Worm (Caenorhabditis elegans) whole organism, L1 larva: ENCODE measurements around the gene nhr-206.
"Not testable (repeated sequence)": the region's sequence is repeated elsewhere in the genome, so short reads cannot be mapped to it uniquely, and the experiment has no call there.

Experiments used
- C04F5.9 ChIP-seq: sonication (generic microtip); optimal IDR thresholded peaks from 2 replicates; lab custom pipeline; 2016; ENCODE audit warnings: missing genetic modification characterization, missing compliant biosample characterization
- C16A3.4 ChIP-seq: fragments of 150-350 bp; optimal IDR thresholded peaks from 2 replicates; lab custom pipeline; 2014; ENCODE audit warnings: missing biosample characterization, missing genetic modification characterization
- C34B4.2 ChIP-seq: sonication (generic microtip); optimal IDR thresholded peaks from 2 replicates; lab custom pipeline; 2017; ENCODE audit warnings: mild to moderate bottlenecking, missing genetic modification characterization, missing compliant biosample characterization
- Y116A8C.19 ChIP-seq: sonication (generic microtip); optimal IDR thresholded peaks from 2 replicates; lab custom pipeline; 2016; ENCODE audit warnings: missing compliant biosample characterization, missing genetic modification characterization, borderline replicate concordance
- ama-1 ChIP-seq: fragments of 150-350 bp; optimal IDR thresholded peaks from 2 replicates; lab custom pipeline; 2014
- ceh-63 ChIP-seq: fragments of 200-800 bp; sonication (Bioruptor generic); optimal IDR thresholded peaks from 2 replicates; lab custom pipeline; 2018; ENCODE audit warnings: mild to moderate bottlenecking, missing genetic modification characterization, missing compliant biosample characterization
- ceh-8 ChIP-seq: fragments of 200-800 bp; sonication (Bioruptor generic); optimal IDR thresholded peaks from 2 replicates; lab custom pipeline; 2018; ENCODE audit warnings: mild to moderate bottlenecking, missing genetic modification characterization, moderate library complexity, missing compliant biosample characterization
- efl-1 ChIP-seq, 4 experiments: fragments of 150-350 bp; optimal IDR thresholded peaks in 3 of 4; peaks in 1 of 4; 1 replicate in 1 of 4; 2 replicates in 3 of 4; lab custom pipeline; 2014; ENCODE audit warnings: missing biosample characterization in 2 of 4, missing genetic modification characterization in 2 of 4, missing genetic modification reagents in 2 of 4
- efl-3 ChIP-seq: fragments of 200-800 bp; sonication (Bioruptor generic); optimal IDR thresholded peaks from 2 replicates; lab custom pipeline; 2018; ENCODE audit warnings: mild to moderate bottlenecking, missing genetic modification characterization, missing compliant biosample characterization
- elt-3 ChIP-seq, 6 experiments: fragments of 150-350 bp in 1 of 6; sonication (generic microtip); optimal IDR thresholded peaks; 2 replicates each; lab custom pipeline; 2017 to 2018; ENCODE audit warnings: missing biosample characterization in 6 of 6, missing genetic modification characterization in 6 of 6, inconsistent platforms in 1 of 6
- fkh-4 ChIP-seq: sonication (generic microtip); optimal IDR thresholded peaks from 2 replicates; lab custom pipeline; 2016; ENCODE audit warnings: missing compliant biosample characterization, missing genetic modification characterization, borderline replicate concordance
- fkh-8 ChIP-seq: sonication (generic microtip); optimal IDR thresholded peaks from 2 replicates; lab custom pipeline; 2016; ENCODE audit warnings: mild to moderate bottlenecking, missing genetic modification characterization, missing compliant biosample characterization
- fos-1 ChIP-seq: fragments of 150-350 bp; optimal IDR thresholded peaks from 2 replicates; lab custom pipeline; 2014; ENCODE audit warnings: missing biosample characterization, missing genetic modification characterization
- grh-1 ChIP-seq: fragments of 200-800 bp; sonication (Bioruptor generic); IDR thresholded peaks from 2 replicates; pipeline ENCODE4 v1.3.6; 2022; ENCODE audit warnings: missing genetic modification reagents, missing genetic modification characterization, missing compliant biosample characterization
- hpl-2 ChIP-seq: fragments of 150-350 bp; optimal IDR thresholded peaks from 2 replicates; lab custom pipeline; 2014; ENCODE audit warnings: missing biosample characterization, missing genetic modification reagents, missing genetic modification characterization
- irx-1 ChIP-seq: sonication (generic microtip); optimal IDR thresholded peaks from 2 replicates; lab custom pipeline; 2016; ENCODE audit warnings: missing genetic modification characterization, missing compliant biosample characterization
- isw-1 ChIP-seq: fragments of 200-800 bp; sonication (Bioruptor generic); IDR thresholded peaks from 2 replicates; pipeline ENCODE4 v1.3.6; 2022; ENCODE audit warnings: missing genetic modification characterization, missing compliant biosample characterization
- lin-35 ChIP-seq, 2 experiments: fragments of 150-350 bp; optimal IDR thresholded peaks; 2 replicates each; lab custom pipeline; 2014; ENCODE audit warnings: missing biosample characterization in 2 of 2, missing genetic modification characterization in 2 of 2, missing genetic modification reagents in 2 of 2
- lir-3 ChIP-seq: sonication (generic microtip); optimal IDR thresholded peaks from 2 replicates; lab custom pipeline; 2016; ENCODE audit warnings: mild to moderate bottlenecking, missing genetic modification characterization, moderate library complexity, missing compliant biosample characterization; ENCODE audit not compliant: poor library complexity
- lsy-2 ChIP-seq, 2 experiments: fragments of 150-350 bp; optimal IDR thresholded peaks; 2 replicates each; lab custom pipeline; 2014; ENCODE audit warnings: missing biosample characterization in 2 of 2, missing genetic modification characterization in 2 of 2
- mab-9 ChIP-seq: fragments of 200-800 bp; sonication (Bioruptor generic); IDR thresholded peaks from 2 replicates; pipeline ENCODE4 v1.3.6; 2022; ENCODE audit warnings: missing genetic modification reagents, missing genetic modification characterization, missing compliant biosample characterization
- nhr-237 ChIP-seq: fragments of 150-350 bp; optimal IDR thresholded peaks from 2 replicates; lab custom pipeline; 2014; ENCODE audit warnings: missing biosample characterization, missing genetic modification characterization
- nhr-71 ChIP-seq: sonication (generic microtip); optimal IDR thresholded peaks from 2 replicates; lab custom pipeline; 2016; ENCODE audit warnings: mild to moderate bottlenecking, missing genetic modification characterization, moderate library complexity, missing compliant biosample characterization
- nhr-76 ChIP-seq: sonication (generic microtip); optimal IDR thresholded peaks from 2 replicates; lab custom pipeline; 2017; ENCODE audit warnings: missing biosample characterization, missing genetic modification characterization
- nhr-85 ChIP-seq: sonication (generic microtip); peaks from one replicate; lab custom pipeline; 2016; ENCODE audit warnings: missing genetic modification characterization, inconsistent platforms, missing compliant biosample characterization
- nhr-90 ChIP-seq: sonication (generic microtip); optimal IDR thresholded peaks from 2 replicates; lab custom pipeline; 2016; ENCODE audit warnings: mild to moderate bottlenecking, missing genetic modification characterization, missing compliant biosample characterization; ENCODE audit not compliant: poor library complexity
- pax-3 ChIP-seq: fragments of 200-800 bp; sonication (Bioruptor generic); optimal IDR thresholded peaks from 2 replicates; lab custom pipeline; 2018; ENCODE audit warnings: mild to moderate bottlenecking, missing genetic modification characterization, moderate library complexity, missing compliant biosample characterization
- pqm-1 ChIP-seq: sonication (generic microtip); optimal IDR thresholded peaks from 3 replicates; lab custom pipeline; 2017; ENCODE audit warnings: missing biosample characterization, missing genetic modification characterization
- skn-1 ChIP-seq: fragments of 150-350 bp; optimal IDR thresholded peaks from 2 replicates; lab custom pipeline; 2014; ENCODE audit warnings: missing biosample characterization, missing genetic modification characterization
- sup-37 ChIP-seq: fragments of 200-800 bp; sonication (Bioruptor generic); optimal IDR thresholded peaks from 2 replicates; lab custom pipeline; 2018; ENCODE audit warnings: mild to moderate bottlenecking, missing genetic modification characterization, missing compliant biosample characterization
- tlp-1 ChIP-seq: fragments of 150-350 bp; optimal IDR thresholded peaks from 2 replicates; lab custom pipeline; 2014; ENCODE audit warnings: missing biosample characterization, missing genetic modification characterization
- unc-62 ChIP-seq: fragments of 150-350 bp; optimal IDR thresholded peaks from 2 replicates; lab custom pipeline; 2014; ENCODE audit warnings: missing biosample characterization, missing genetic modification reagents, missing genetic modification characterization
- unc-98 ChIP-seq: fragments of 200-800 bp; sonication (Bioruptor generic); IDR thresholded peaks from 2 replicates; pipeline ENCODE4 v1.3.6; 2022; ENCODE audit warnings: missing genetic modification characterization, missing compliant biosample characterization
- zip-4 ChIP-seq: fragments of 200-800 bp; sonication (Bioruptor generic); optimal IDR thresholded peaks from 2 replicates; lab custom pipeline; 2018; ENCODE audit warnings: mild to moderate bottlenecking, missing genetic modification characterization, moderate library complexity, missing compliant biosample characterization
- ztf-4 ChIP-seq: fragments of 150-350 bp; optimal IDR thresholded peaks from 2 replicates; lab custom pipeline; 2014; ENCODE audit warnings: missing biosample characterization, missing genetic modification characterization

nhr-206 gene

DNA sequence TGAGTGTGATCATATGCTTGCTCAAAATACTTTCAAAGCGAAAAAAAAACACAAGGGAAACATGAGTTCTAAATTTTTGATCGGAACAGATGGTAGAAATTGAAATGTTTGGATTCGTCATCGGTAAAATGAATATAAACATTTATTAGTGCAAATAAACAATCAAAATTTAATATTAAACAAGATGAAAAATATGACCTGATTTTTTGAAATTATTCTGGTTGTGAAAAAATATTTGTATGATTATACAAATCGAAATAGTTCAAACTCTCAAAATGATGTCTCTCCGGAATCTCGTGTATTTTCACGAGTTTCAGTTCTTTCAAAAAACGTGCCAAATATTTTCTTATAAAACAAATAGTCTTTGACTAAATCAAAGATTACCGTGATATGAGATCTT lies 28.6 kb downstream of the nhr-206 start, which contains the start of gene C13C4.7:
C13C4.7 (minus strand) TSS at position 101 of the 400 bp plus-strand sequence.
- no peak for TF ChIP-seq efl-1 (optimal IDR thresholded peaks at IDR 0.05; lab: Kevin White, UChicago)
- no peak for TF ChIP-seq efl-1 (GFP tag; optimal IDR thresholded peaks at IDR 0.05 in 1 of 2; lab: Kevin White, UChicago)
- no peak for TF ChIP-seq tlp-1 (tag; lab: Kevin White, UChicago)
- TF ChIP-seq ceh-8 (GFP tag; lab: Kevin White, UChicago): no peak
- TF ChIP-seq pqm-1: no peak
- no peak for TF ChIP-seq C16A3.4 (tag; lab: Kevin White, UChicago)
- TF ChIP-seq mab-9: no peak
- no peak for TF ChIP-seq lin-35 (GFP tag; optimal IDR thresholded peaks at IDR 0.05; lab: Kevin White, UChicago)
- no peak for TF ChIP-seq isw-1 (GFP tag; lab: Robert Waterston, UW)
- no peak for TF ChIP-seq pax-3 (tag; lab: Kevin White, UChicago)
- TF ChIP-seq grh-1: no peak
- no peak for TF ChIP-seq ztf-4 (tag; lab: Kevin White, UChicago)
- TF ChIP-seq hpl-2: no peak
- no peak for TF ChIP-seq nhr-90 (tag; lab: Kevin White, UChicago)
- no peak for TF ChIP-seq fkh-4 (tag; lab: Kevin White, UChicago)
- TF ChIP-seq C04F5.9 (tag; lab: Kevin White, UChicago): no peak
- TF ChIP-seq nhr-85 (tag; lab: Kevin White, UChicago): no peak
- no peak for TF ChIP-seq sup-37
- no peak for TF ChIP-seq ama-1 (lab: Kevin White, UChicago)

DNA sequence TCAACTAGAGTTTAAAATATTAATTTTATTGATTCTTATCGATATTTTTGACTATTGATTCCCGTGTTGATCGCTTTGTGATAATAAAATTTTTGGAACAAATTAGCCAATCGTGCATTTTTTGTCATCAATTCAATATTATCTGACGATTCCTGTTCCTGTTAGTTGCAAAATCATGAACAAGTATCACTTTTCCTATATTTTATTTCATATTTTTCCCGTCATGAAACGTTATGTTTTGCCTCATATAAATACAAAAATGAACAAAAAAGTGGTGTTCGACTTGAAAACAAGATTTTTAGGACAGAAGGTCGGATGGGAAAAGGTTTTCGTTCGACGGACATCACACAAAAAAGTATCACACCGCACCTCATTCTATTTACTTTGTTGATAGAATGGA lies 29.5 kb downstream of the nhr-206 start, which contains the start of gene C13C4.6:
C13C4.6 (plus strand) TSS at position 301 of the 400 bp plus-strand sequence.
- TF ChIP-seq unc-98: no peak
- TF ChIP-seq unc-62: no peak
- TF ChIP-seq C34B4.2 (tag; lab: Kevin White, UChicago): no peak
- TF ChIP-seq zip-4: no peak
- no peak for TF ChIP-seq pqm-1
- no peak for TF ChIP-seq elt-3 (tag; optimal IDR thresholded peaks at IDR 0.05; lab: Kevin White, UChicago)
- TF ChIP-seq ceh-63 (GFP tag; lab: Kevin White, UChicago): no peak
- no peak for TF ChIP-seq nhr-90 (tag; lab: Kevin White, UChicago)
- no peak for TF ChIP-seq nhr-76 (tag; lab: Kevin White, UChicago)
- TF ChIP-seq fos-1 (tag; lab: Kevin White, UChicago): no peak
- no peak for TF ChIP-seq ama-1 (lab: Kevin White, UChicago)
- no peak for TF ChIP-seq skn-1 (tag; lab: Kevin White, UChicago)
- no peak for TF ChIP-seq nhr-71 (tag; lab: Kevin White, UChicago)
- TF ChIP-seq ztf-4 (tag; lab: Kevin White, UChicago): no peak
- no peak for TF ChIP-seq nhr-237 (tag; lab: Kevin White, UChicago)
- no peak for TF ChIP-seq fkh-8
- TF ChIP-seq C16A3.4 (tag; lab: Kevin White, UChicago): no peak
- TF ChIP-seq lir-3 (tag; lab: Kevin White, UChicago): no peak

DNA sequence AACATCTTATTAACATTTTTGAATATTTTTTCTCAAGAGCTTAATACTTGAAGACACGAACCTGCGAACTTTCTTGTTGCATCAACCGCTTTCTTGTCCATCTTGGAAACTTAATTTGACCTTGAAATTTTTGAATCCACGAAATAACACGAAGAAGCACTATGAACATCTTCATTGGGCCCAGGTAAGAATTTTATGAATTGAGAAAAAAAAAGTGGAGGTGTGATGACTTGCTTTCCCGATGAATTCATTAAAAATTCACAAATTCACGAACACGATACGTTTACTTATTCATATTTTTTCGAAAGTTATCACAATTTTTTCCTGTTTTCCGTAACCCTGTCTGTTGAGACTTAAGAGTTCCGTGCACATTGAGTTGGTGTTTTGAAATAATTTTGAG lies 38.9 kb downstream of the nhr-206 start, which contains the start of gene C27A7.6:
C27A7.6 (minus strand) TSS at position 101 of the 400 bp plus-strand sequence.
- not testable (repeated sequence) for TF ChIP-seq Y116A8C.19 (tag; lab: Kevin White, UChicago); tlp-1 (tag; lab: Kevin White, UChicago); lsy-2 (tag; optimal IDR thresholded peaks at IDR 0.05; lab: Kevin White, UChicago)

DNA sequence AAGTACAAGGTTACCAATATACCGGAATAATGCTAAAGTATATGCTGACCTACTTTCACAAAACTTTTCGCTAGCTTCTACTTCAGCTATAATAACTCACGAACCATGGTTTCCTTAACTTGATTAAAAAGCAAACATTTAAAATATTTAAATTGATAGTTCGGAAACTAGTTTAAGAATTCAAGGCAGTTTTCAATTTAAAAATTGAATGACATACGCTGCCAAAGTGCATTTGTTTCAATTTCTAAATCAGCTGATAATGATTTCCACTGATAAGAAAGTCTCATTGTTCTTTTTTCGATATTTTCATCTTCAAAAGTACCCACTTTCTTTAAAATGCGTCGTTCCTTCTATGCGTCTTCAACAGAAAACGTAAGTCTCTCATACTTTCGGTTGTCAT lies 39.4 kb downstream of the nhr-206 start, which contains the start of gene enpp-1:
enpp-1 (plus strand) TSS at position 301 of the 400 bp plus-strand sequence.
- TF ChIP-seq efl-3 (GFP tag; lab: Kevin White, UChicago); grh-1; irx-1 (tag; lab: Kevin White, UChicago): not testable (repeated sequence)
- TF ChIP-seq, all 84 proteins: peak for 0; not testable (repeated sequence) for 84
